Worm (Caenorhabditis elegans) whole organism, L4 larva: ENCODE measurements around the gene sup-26.

Experiments used
- F37D6.2 ChIP-seq: sonication (generic microtip); optimal IDR thresholded peaks from 2 replicates; lab custom pipeline; 2016; ENCODE audit warnings: mild to moderate bottlenecking, missing genetic modification characterization, missing compliant biosample characterization
- F44E2.7 ChIP-seq: fragments of 200-800 bp; sonication (Bioruptor generic); IDR thresholded peaks from 2 replicates; pipeline ENCODE4 v2.1.2; 2022; ENCODE audit warnings: missing genetic modification characterization, missing compliant biosample characterization
- F49E8.2 ChIP-seq: sonication (generic microtip); optimal IDR thresholded peaks from 2 replicates; lab custom pipeline; 2016; ENCODE audit warnings: missing compliant biosample characterization, mild to moderate bottlenecking, missing genetic modification characterization, borderline replicate concordance
- ZK546.5 ChIP-seq, 2 experiments: sonication (generic microtip); optimal IDR thresholded peaks; 2 replicates each; lab custom pipeline; 2017; ENCODE audit warnings: missing biosample characterization in 2 of 2, missing genetic modification characterization in 2 of 2
- aha-1 ChIP-seq: fragments of 150-350 bp; peaks from one replicate; lab custom pipeline; 2014; ENCODE audit warnings: missing biosample characterization, missing genetic modification characterization
- ama-1 ChIP-seq: fragments of 150-350 bp; optimal IDR thresholded peaks from 2 replicates; lab custom pipeline; 2014; ENCODE audit warnings: inconsistent platforms, mixed read lengths
- arid-1 ChIP-seq: fragments of 200-800 bp; sonication (Bioruptor generic); conservative IDR thresholded peaks from 2 replicates; pipeline ENCODE4 v1.3.6; 2022; ENCODE audit warnings: missing genetic modification reagents, missing genetic modification characterization, missing compliant biosample characterization
- attf-4 ChIP-seq: sonication (generic microtip); optimal IDR thresholded peaks from 3 replicates; lab custom pipeline; 2017; ENCODE audit warnings: missing biosample characterization, missing genetic modification characterization
- ceh-44 ChIP-seq: fragments of 200-800 bp; sonication (Bioruptor generic); IDR thresholded peaks from 2 replicates; pipeline ENCODE4 v1.3.6; 2022; ENCODE audit warnings: missing genetic modification reagents, missing genetic modification characterization, missing compliant biosample characterization
- ces-1 ChIP-seq: fragments of 150-350 bp; sonication (generic microtip); optimal IDR thresholded peaks from 4 replicates; lab custom pipeline; 2014; ENCODE audit warnings: missing biosample characterization, missing genetic modification reagents, missing genetic modification characterization
- daf-8 ChIP-seq: fragments of 200-800 bp; sonication (Bioruptor generic); IDR thresholded peaks from 2 replicates; pipeline ENCODE4 v1.3.6; 2022; ENCODE audit warnings: missing genetic modification characterization, missing compliant biosample characterization
- dmd-8 ChIP-seq: fragments of 200-800 bp; sonication (Bioruptor generic); IDR thresholded peaks from 2 replicates; pipeline ENCODE4 v1.3.6; 2022; ENCODE audit warnings: missing genetic modification characterization, missing compliant biosample characterization
- egl-27 ChIP-seq: sonication (generic microtip); optimal IDR thresholded peaks from 3 replicates; lab custom pipeline; 2017; ENCODE audit warnings: missing biosample characterization, missing genetic modification reagents, missing genetic modification characterization
- gei-8 ChIP-seq: fragments of 200-800 bp; sonication (Bioruptor generic); optimal IDR thresholded peaks from 2 replicates; lab custom pipeline; 2018; ENCODE audit warnings: mild to moderate bottlenecking, missing genetic modification characterization, missing compliant biosample characterization
- hlh-11 ChIP-seq: fragments of 200-800 bp; sonication (Bioruptor generic); optimal IDR thresholded peaks from 2 replicates; lab custom pipeline; 2018; ENCODE audit warnings: mild to moderate bottlenecking, missing genetic modification characterization, missing compliant biosample characterization
- hmg-1.1 ChIP-seq: fragments of 200-800 bp; sonication (Bioruptor generic); IDR thresholded peaks from 2 replicates; pipeline ENCODE4 v1.3.6; 2022; ENCODE audit warnings: missing genetic modification reagents, missing genetic modification characterization, missing compliant biosample characterization
- lin-1 ChIP-seq: fragments of 200-800 bp; sonication (Bioruptor generic); IDR thresholded peaks from 2 replicates; pipeline ENCODE4 v1.3.6; 2022; ENCODE audit warnings: missing genetic modification reagents, missing genetic modification characterization, missing compliant biosample characterization
- lin-29 ChIP-seq: fragments of 200-800 bp; sonication (Bioruptor generic); IDR thresholded peaks from 2 replicates; pipeline ENCODE4 v1.3.6; 2022; ENCODE audit warnings: missing genetic modification reagents, missing genetic modification characterization, missing compliant biosample characterization
- lin-39 ChIP-seq: fragments of 150-350 bp; optimal IDR thresholded peaks from 2 replicates; lab custom pipeline; 2014; ENCODE audit warnings: missing biosample characterization, missing genetic modification reagents, missing genetic modification characterization
- lir-3 ChIP-seq: sonication (generic microtip); optimal IDR thresholded peaks from 2 replicates; lab custom pipeline; 2016; ENCODE audit warnings: mild to moderate bottlenecking, missing genetic modification characterization, missing compliant biosample characterization
- lsy-2 ChIP-seq, 2 experiments: fragments of 150-350 bp in 1 of 2; sonication (generic microtip) in 1 of 2; optimal IDR thresholded peaks; 2 replicates each; lab custom pipeline; 2014 to 2017; ENCODE audit warnings: missing biosample characterization in 2 of 2, missing genetic modification characterization in 2 of 2
- madf-5 ChIP-seq, 2 experiments: fragments of 200-800 bp; sonication (Bioruptor generic); IDR thresholded peaks; 2 replicates each; pipeline ENCODE4 v1.3.6; 2022; ENCODE audit warnings: missing compliant biosample characterization in 2 of 2, missing genetic modification characterization in 2 of 2
- madf-9 ChIP-seq: fragments of 200-800 bp; sonication (Bioruptor generic); conservative IDR thresholded peaks from 2 replicates; pipeline ENCODE4 v1.3.6; 2022; ENCODE audit warnings: missing genetic modification reagents, missing genetic modification characterization, missing compliant biosample characterization
- mdl-1 ChIP-seq, 2 experiments: fragments of 150-350 bp in 1 of 2; sonication (generic microtip) in 1 of 2; optimal IDR thresholded peaks; 2 replicates each; lab custom pipeline; 2014 to 2017; ENCODE audit warnings: missing biosample characterization in 2 of 2, missing genetic modification characterization in 2 of 2
- mep-1 ChIP-seq: fragments of 150-350 bp; sonication (generic microtip); optimal IDR thresholded peaks from 3 replicates; lab custom pipeline; 2014; ENCODE audit warnings: missing biosample characterization, missing genetic modification characterization
- mxl-2 ChIP-seq: fragments of 200-800 bp; sonication (Bioruptor generic); conservative IDR thresholded peaks from 2 replicates; pipeline ENCODE4 v1.3.6; 2022; ENCODE audit warnings: missing genetic modification reagents, missing genetic modification characterization, missing compliant biosample characterization
- nhr-10 ChIP-seq: fragments of 150-350 bp; optimal IDR thresholded peaks from 2 replicates; lab custom pipeline; 2014; ENCODE audit warnings: missing biosample characterization, missing genetic modification characterization
- nhr-11 ChIP-seq: fragments of 150-350 bp; optimal IDR thresholded peaks from 2 replicates; lab custom pipeline; 2014; ENCODE audit warnings: missing biosample characterization, missing genetic modification characterization
- nhr-237 ChIP-seq: sonication (generic microtip); optimal IDR thresholded peaks from 2 replicates; lab custom pipeline; 2017; ENCODE audit warnings: missing biosample characterization, missing genetic modification characterization
- nhr-25 ChIP-seq: sonication (generic microtip); optimal IDR thresholded peaks from 2 replicates; lab custom pipeline; 2017; ENCODE audit warnings: missing genetic modification characterization, mild to moderate bottlenecking, missing compliant biosample characterization, antibody characterized with exemption, moderate library complexity, borderline replicate concordance; ENCODE audit not compliant: insufficient read depth
- nhr-28 ChIP-seq: fragments of 150-350 bp; optimal IDR thresholded peaks from 2 replicates; lab custom pipeline; 2014; ENCODE audit warnings: missing biosample characterization, missing genetic modification characterization
- nhr-41 ChIP-seq: fragments of 200-800 bp; sonication (Bioruptor generic); IDR thresholded peaks from 2 replicates; pipeline ENCODE4 v1.3.6; 2022; ENCODE audit warnings: missing genetic modification reagents, missing genetic modification characterization, missing compliant biosample characterization
- nhr-42 ChIP-seq: fragments of 200-800 bp; sonication (Bioruptor generic); IDR thresholded peaks from 2 replicates; pipeline ENCODE4 v1.3.6; 2022; ENCODE audit warnings: missing genetic modification characterization, missing compliant biosample characterization
- nhr-48 ChIP-seq: sonication (generic microtip); optimal IDR thresholded peaks from 2 replicates; lab custom pipeline; 2016; ENCODE audit warnings: mild to moderate bottlenecking, missing genetic modification characterization, missing compliant biosample characterization
- nhr-76 ChIP-seq: fragments of 150-350 bp; optimal IDR thresholded peaks from 2 replicates; lab custom pipeline; 2014; ENCODE audit warnings: missing biosample characterization, missing genetic modification characterization
- rbr-2 ChIP-seq: sonication (generic microtip); optimal IDR thresholded peaks from 2 replicates; lab custom pipeline; 2016; ENCODE audit warnings: missing genotype, missing genetic modification characterization, missing compliant biosample characterization
- saeg-2 ChIP-seq: fragments of 200-800 bp; sonication (Bioruptor generic); IDR thresholded peaks from 2 replicates; pipeline ENCODE4 v1.3.6; 2022; ENCODE audit warnings: missing genetic modification reagents, missing genetic modification characterization, missing compliant biosample characterization
- snpc-4 ChIP-seq: fragments of 150-350 bp; optimal IDR thresholded peaks from 2 replicates; lab custom pipeline; 2014; ENCODE audit warnings: missing biosample characterization, missing genetic modification characterization
- spr-1 ChIP-seq: sonication (generic microtip); optimal IDR thresholded peaks from 2 replicates; lab custom pipeline; 2016; ENCODE audit warnings: mild to moderate bottlenecking, missing genetic modification characterization, missing compliant biosample characterization
- tag-97 ChIP-seq: fragments of 200-800 bp; sonication (Bioruptor generic); IDR thresholded peaks from 2 replicates; pipeline ENCODE4 v1.3.6; 2022; ENCODE audit warnings: missing genetic modification characterization, missing compliant biosample characterization
- tra-1 ChIP-seq: fragments of 200-800 bp; sonication (Bioruptor generic); IDR thresholded peaks from 2 replicates; pipeline ENCODE4 v1.3.6; 2022; ENCODE audit warnings: missing genetic modification reagents, missing genetic modification characterization, missing compliant biosample characterization
- unc-130 ChIP-seq: sonication (generic microtip); optimal IDR thresholded peaks from 2 replicates; lab custom pipeline; 2016; ENCODE audit warnings: missing genetic modification reagents, missing genetic modification characterization, missing compliant biosample characterization
- zag-1 ChIP-seq: fragments of 150-350 bp; optimal IDR thresholded peaks from 2 replicates; lab custom pipeline; 2014; ENCODE audit warnings: missing biosample characterization, missing genetic modification characterization
- zip-11 ChIP-seq: fragments of 200-800 bp; sonication (Bioruptor generic); IDR thresholded peaks from 2 replicates; pipeline ENCODE4 v1.3.6; 2022; ENCODE audit warnings: missing genetic modification characterization, missing compliant biosample characterization
- ztf-7 ChIP-seq: fragments of 150-350 bp; optimal IDR thresholded peaks from 2 replicates; lab custom pipeline; 2014; ENCODE audit warnings: missing biosample characterization, missing genetic modification characterization

sup-26 gene

DNA sequence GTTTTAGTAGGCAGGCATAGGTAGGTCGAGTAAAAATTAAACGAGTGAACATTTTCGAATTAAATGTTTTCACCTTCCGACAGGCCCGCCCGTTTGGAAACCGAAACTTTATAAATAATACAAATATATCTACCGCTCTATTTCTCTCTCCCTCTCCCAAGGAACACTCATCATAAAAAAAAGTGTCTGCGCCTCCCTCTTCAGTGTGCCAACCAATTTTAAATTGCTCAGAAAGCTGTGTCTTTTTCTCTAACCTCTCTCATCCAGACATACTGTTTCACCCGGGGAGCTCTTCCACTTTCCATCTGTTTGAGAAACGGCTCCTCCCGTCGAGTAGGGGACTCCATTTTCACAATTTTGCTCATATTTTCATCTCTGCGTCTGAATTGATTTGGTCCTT, 43.1 kb upstream of the sup-26 start (continued):
- TF ChIP-seq F44E2.7 (GFP tag; lab: Robert Waterston, UW) (no peak), egl-27 (no peak), nhr-11 (peak; percentile 14), nhr-10 (tag; lab: Kevin White, UChicago) (no peak), arid-1 (GFP tag; lab: Robert Waterston, UW) (no peak), ZK546.5 (tag; optimal IDR thresholded peaks at IDR 0.05; lab: Kevin White, UChicago) (no peak), nhr-76 (tag; lab: Kevin White, UChicago) (no peak), ama-1 (lab: Kevin White, UChicago) (no peak), mxl-2 (GFP tag; lab: Robert Waterston, UW) (no peak), nhr-237 (tag; lab: Kevin White, UChicago) (no peak), lir-3 (tag; lab: Kevin White, UChicago) (no peak), snpc-4 (tag; lab: Kevin White, UChicago) (no peak), lin-29 (GFP tag; lab: Robert Waterston, UW) (no peak), mep-1 (peak; percentile 23), mdl-1 (tag; optimal IDR thresholded peaks at IDR 0.05; lab: Kevin White, UChicago) (no peak), unc-130 (GFP tag; lab: Kevin White, UChicago) (no peak)
- TF ChIP-seq, all 104 proteins: peak for 8

DNA sequence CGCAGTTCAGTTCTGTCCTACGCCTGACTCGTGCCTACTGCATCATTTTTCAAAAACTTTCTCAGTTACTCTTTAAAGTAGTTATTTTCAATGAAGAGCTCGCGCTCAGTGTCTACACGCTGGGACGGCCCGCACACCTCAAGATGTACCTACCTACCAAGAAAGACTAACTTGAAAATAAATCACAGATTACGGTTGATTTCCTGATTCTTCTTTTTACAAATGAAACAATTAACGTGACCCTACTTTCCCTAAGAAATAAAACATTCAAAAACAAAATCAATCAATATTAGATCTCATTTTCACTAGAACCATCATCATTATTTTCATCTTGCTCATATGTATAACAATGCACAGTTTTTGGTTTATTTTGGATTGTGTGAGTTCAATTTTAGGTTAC, 41.4 kb upstream of the sup-26 start, which contains the start of gene H38K22.7:
H38K22.7 (plus strand) TSS at position 301 of the 400 bp plus-strand sequence.
- TF ChIP-seq nhr-76 (tag; lab: Kevin White, UChicago) (no peak), dmd-8 (GFP tag; lab: Robert Waterston, UW) (no peak), lin-1 (no peak), F49E8.2 (tag; lab: Kevin White, UChicago) (no peak), tra-1 (GFP tag; lab: Robert Waterston, UW) (no peak), saeg-2 (GFP tag; lab: Robert Waterston, UW) (no peak), hlh-11 (no peak), snpc-4 (tag; lab: Kevin White, UChicago) (no peak), mdl-1 (tag; optimal IDR thresholded peaks at IDR 0.05; lab: Kevin White, UChicago) (no peak), F44E2.7 (GFP tag; lab: Robert Waterston, UW) (no peak), attf-4 (tag; lab: Kevin White, UChicago) (no peak), hmg-1.1 (GFP tag; lab: Robert Waterston, UW) (no peak), F37D6.2 (tag; lab: Kevin White, UChicago) (no peak), tag-97 (GFP tag; lab: Robert Waterston, UW) (no peak), spr-1 (tag; lab: Kevin White, UChicago) (no peak), gei-8 (GFP tag; lab: Kevin White, UChicago) (no peak), nhr-28 (no peak), madf-9 (GFP tag; lab: Robert Waterston, UW) (no peak), ceh-44 (GFP tag; lab: Robert Waterston, UW) (no peak)

DNA sequence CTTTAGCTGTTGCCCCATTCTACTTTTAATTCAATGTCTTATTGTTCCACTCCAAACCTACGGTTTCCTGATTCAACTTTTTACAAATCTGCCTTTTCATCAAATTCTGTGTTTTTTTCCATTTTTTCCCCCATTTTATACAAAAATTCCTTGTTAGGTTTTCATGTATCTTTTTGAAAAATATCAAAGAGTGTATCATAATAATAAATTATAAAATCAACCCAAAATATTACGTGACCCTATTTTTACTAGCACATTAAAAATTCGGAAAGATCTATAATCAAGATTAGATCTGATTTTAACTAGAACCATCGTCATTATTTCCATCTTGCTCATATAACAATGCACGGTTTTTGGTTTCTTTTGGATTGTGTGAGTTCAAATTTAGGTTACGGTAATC, 40.1 kb upstream of the sup-26 start, which contains the start of gene H38K22.6:
H38K22.6 (plus strand) TSS at position 301 of the 400 bp plus-strand sequence.
- TF ChIP-seq nhr-41: no peak
- no peak for TF ChIP-seq nhr-42 (GFP tag; lab: Robert Waterston, UW)
- TF ChIP-seq ztf-7 (tag; lab: Kevin White, UChicago): no peak

DNA sequence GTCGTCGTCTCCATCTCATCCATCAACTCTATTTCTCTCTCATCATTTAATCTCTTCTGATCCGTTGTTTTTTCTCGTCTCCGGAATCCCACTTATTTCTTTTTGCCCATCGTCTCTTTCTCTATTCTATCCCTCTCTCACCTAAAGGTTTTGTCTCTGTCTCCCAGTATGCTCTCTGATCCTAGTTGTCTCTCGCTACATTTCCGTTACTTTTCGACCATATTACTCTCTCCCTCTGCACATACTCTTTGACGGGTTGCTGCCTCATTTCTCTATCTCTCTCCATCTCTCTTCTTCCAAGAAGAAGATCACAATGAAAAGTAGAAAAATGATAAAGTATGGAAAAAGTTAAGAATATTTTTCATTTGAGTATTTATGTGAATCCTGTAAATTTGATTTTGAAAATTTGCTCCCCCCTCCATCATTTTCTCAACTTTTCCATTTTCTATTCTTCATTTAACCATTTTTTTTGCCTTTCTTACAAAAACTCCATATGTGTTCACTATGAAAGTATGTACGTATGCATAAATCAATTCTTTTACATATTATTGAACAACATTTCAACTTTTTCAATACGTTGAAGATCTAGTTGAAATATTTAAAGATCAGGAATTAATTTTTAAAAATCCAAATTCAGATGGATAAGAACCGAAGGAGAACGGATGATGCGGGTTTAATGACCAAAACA, 37.2 kb upstream of the sup-26 start, which contains the start of gene tag-131:
tag-131 (plus strand) TSS at position 638 of the 688 bp plus-strand sequence.
- TF ChIP-seq rbr-2 (tag; lab: Kevin White, UChicago): no peak
- no peak for TF ChIP-seq F49E8.2 (tag; lab: Kevin White, UChicago)
- TF ChIP-seq lin-39 (tag; lab: Kevin White, UChicago): no peak
- TF ChIP-seq mep-1: no peak
- no peak for TF ChIP-seq zip-11 (GFP tag; lab: Robert Waterston, UW)
- no peak for TF ChIP-seq zag-1 (tag; lab: Kevin White, UChicago)
- TF ChIP-seq nhr-48 (tag; lab: Kevin White, UChicago): no peak
- no peak for TF ChIP-seq F37D6.2 (tag; lab: Kevin White, UChicago)
- no peak for TF ChIP-seq ZK546.5 (tag; optimal IDR thresholded peaks at IDR 0.05; lab: Kevin White, UChicago)
- TF ChIP-seq lsy-2 (tag; optimal IDR thresholded peaks at IDR 0.05; lab: Kevin White, UChicago): peak in 1 of 2 experiments; percentile 25
- no peak for TF ChIP-seq lir-3 (tag; lab: Kevin White, UChicago)
- TF ChIP-seq madf-5 (GFP tag; IDR thresholded peaks at IDR 0.05; lab: Robert Waterston, UW): no peak
- no peak for TF ChIP-seq lin-29 (GFP tag; lab: Robert Waterston, UW)
- no peak for TF ChIP-seq dmd-8 (GFP tag; lab: Robert Waterston, UW)
- TF ChIP-seq daf-8: no peak
- TF ChIP-seq ces-1 (GFP tag; lab: Kevin White, UChicago): no peak
- TF ChIP-seq egl-27: no peak
- no peak for TF ChIP-seq aha-1 (tag; lab: Kevin White, UChicago)
- no peak for TF ChIP-seq nhr-25
- no peak for TF ChIP-seq nhr-42 (GFP tag; lab: Robert Waterston, UW)
- no peak for TF ChIP-seq hmg-1.1 (GFP tag; lab: Robert Waterston, UW)
